Worm (Caenorhabditis elegans) whole organism, L1 larva: Measurements from ENCODE around the gene icap-1.

Experiments used
- C16A3.4 ChIP-seq: fragments of 150-350 bp; optimal IDR thresholded peaks from 2 replicates; lab custom pipeline; 2014; ENCODE audit warnings: missing biosample characterization, missing genetic modification characterization
- F16B12.6 ChIP-seq: fragments of 150-350 bp; optimal IDR thresholded peaks from 2 replicates; lab custom pipeline; 2014; ENCODE audit warnings: missing biosample characterization, missing genetic modification characterization
- Y116A8C.19 ChIP-seq: sonication (generic microtip); optimal IDR thresholded peaks from 2 replicates; lab custom pipeline; 2016; ENCODE audit warnings: missing compliant biosample characterization, missing genetic modification characterization, borderline replicate concordance
- alr-1 ChIP-seq: fragments of 200-800 bp; sonication (Bioruptor generic); optimal IDR thresholded peaks from 2 replicates; lab custom pipeline; 2018; ENCODE audit warnings: borderline replicate concordance, mild to moderate bottlenecking, missing genetic modification characterization, missing compliant biosample characterization
- ama-1 ChIP-seq: fragments of 150-350 bp; optimal IDR thresholded peaks from 2 replicates; lab custom pipeline; 2014
- ceh-8 ChIP-seq: fragments of 200-800 bp; sonication (Bioruptor generic); optimal IDR thresholded peaks from 2 replicates; lab custom pipeline; 2018; ENCODE audit warnings: mild to moderate bottlenecking, missing genetic modification characterization, moderate library complexity, missing compliant biosample characterization
- ceh-82 ChIP-seq, 3 experiments: fragments of 150-350 bp in 1 of 3; sonication (generic microtip) in 2 of 3; optimal IDR thresholded peaks; 2 replicates each; lab custom pipeline; 2014 to 2017; ENCODE audit warnings: missing biosample characterization in 3 of 3, missing genetic modification characterization in 3 of 3
- ceh-90 ChIP-seq: sonication (generic microtip); optimal IDR thresholded peaks from 2 replicates; lab custom pipeline; 2016; ENCODE audit warnings: missing genetic modification characterization, missing compliant biosample characterization
- dpl-1 ChIP-seq, 3 experiments: fragments of 150-350 bp in 2 of 3; sonication (generic microtip) in 1 of 3; optimal IDR thresholded peaks; 2 replicates each; lab custom pipeline; 2014 to 2017; ENCODE audit warnings: missing biosample characterization in 3 of 3, missing genetic modification characterization in 3 of 3, missing genetic modification reagents in 3 of 3
- efl-1 ChIP-seq, 4 experiments: fragments of 150-350 bp; optimal IDR thresholded peaks in 3 of 4; peaks in 1 of 4; 1 replicate in 1 of 4; 2 replicates in 3 of 4; lab custom pipeline; 2014; ENCODE audit warnings: missing biosample characterization in 2 of 4, missing genetic modification characterization in 2 of 4, missing genetic modification reagents in 2 of 4
- efl-3 ChIP-seq: fragments of 200-800 bp; sonication (Bioruptor generic); optimal IDR thresholded peaks from 2 replicates; lab custom pipeline; 2018; ENCODE audit warnings: mild to moderate bottlenecking, missing genetic modification characterization, missing compliant biosample characterization
- egl-13 ChIP-seq: sonication (generic microtip); optimal IDR thresholded peaks from 2 replicates; lab custom pipeline; 2016; ENCODE audit warnings: missing genotype, missing genetic modification reagents, missing genetic modification characterization, missing compliant biosample characterization
- egl-27 ChIP-seq, 2 experiments: fragments of 150-350 bp in 1 of 2; sonication (generic microtip); optimal IDR thresholded peaks; 3 replicates each; lab custom pipeline; 2017 to 2018; ENCODE audit warnings: missing biosample characterization in 2 of 2, missing genetic modification characterization in 2 of 2, missing genetic modification reagents in 2 of 2
- elt-2 ChIP-seq: sonication (generic microtip); optimal IDR thresholded peaks from 2 replicates; lab custom pipeline; 2016; ENCODE audit warnings: missing genetic modification characterization, mild to moderate bottlenecking, inconsistent platforms, missing compliant biosample characterization, missing genetic modification reagents
- ets-5 ChIP-seq: fragments of 200-800 bp; sonication (Bioruptor generic); IDR thresholded peaks from 2 replicates; pipeline ENCODE4 v1.3.6; 2022; ENCODE audit warnings: missing genetic modification characterization, missing compliant biosample characterization
- fkh-10 ChIP-seq: sonication (generic microtip); optimal IDR thresholded peaks from 2 replicates; lab custom pipeline; 2017; ENCODE audit warnings: missing biosample characterization, missing genetic modification reagents, missing genetic modification characterization
- fkh-4 ChIP-seq: sonication (generic microtip); optimal IDR thresholded peaks from 2 replicates; lab custom pipeline; 2016; ENCODE audit warnings: missing compliant biosample characterization, missing genetic modification characterization, borderline replicate concordance
- fkh-8 ChIP-seq: sonication (generic microtip); optimal IDR thresholded peaks from 2 replicates; lab custom pipeline; 2016; ENCODE audit warnings: mild to moderate bottlenecking, missing genetic modification characterization, missing compliant biosample characterization
- hlh-17 ChIP-seq: fragments of 200-800 bp; sonication (Bioruptor generic); optimal IDR thresholded peaks from 2 replicates; lab custom pipeline; 2018; ENCODE audit warnings: missing genetic modification characterization, mild to moderate bottlenecking, missing compliant biosample characterization, moderate library complexity, borderline replicate concordance
- irx-1 ChIP-seq: sonication (generic microtip); optimal IDR thresholded peaks from 2 replicates; lab custom pipeline; 2016; ENCODE audit warnings: missing genetic modification characterization, missing compliant biosample characterization
- jun-1 ChIP-seq: fragments of 150-350 bp; optimal IDR thresholded peaks from 2 replicates; lab custom pipeline; 2014; ENCODE audit warnings: missing biosample characterization, missing genetic modification reagents, missing genetic modification characterization
- lin-13 ChIP-seq: fragments of 150-350 bp; optimal IDR thresholded peaks from 2 replicates; lab custom pipeline; 2014; ENCODE audit warnings: missing biosample characterization, missing genetic modification reagents, missing genetic modification characterization
- lin-15B ChIP-seq: fragments of 150-350 bp; sonication (generic microtip); optimal IDR thresholded peaks from 3 replicates; lab custom pipeline; 2014; ENCODE audit warnings: missing biosample characterization, missing genetic modification characterization
- lin-35 ChIP-seq, 2 experiments: fragments of 150-350 bp; optimal IDR thresholded peaks; 2 replicates each; lab custom pipeline; 2014; ENCODE audit warnings: missing biosample characterization in 2 of 2, missing genetic modification characterization in 2 of 2, missing genetic modification reagents in 2 of 2
- lir-3 ChIP-seq: sonication (generic microtip); optimal IDR thresholded peaks from 2 replicates; lab custom pipeline; 2016; ENCODE audit warnings: mild to moderate bottlenecking, missing genetic modification characterization, moderate library complexity, missing compliant biosample characterization; ENCODE audit not compliant: poor library complexity
- mab-9 ChIP-seq: fragments of 200-800 bp; sonication (Bioruptor generic); IDR thresholded peaks from 2 replicates; pipeline ENCODE4 v1.3.6; 2022; ENCODE audit warnings: missing genetic modification reagents, missing genetic modification characterization, missing compliant biosample characterization
- nhr-12 ChIP-seq: sonication (generic microtip); optimal IDR thresholded peaks from 2 replicates; lab custom pipeline; 2017; ENCODE audit warnings: missing biosample characterization, missing genetic modification characterization
- nhr-20 ChIP-seq: sonication (generic microtip); optimal IDR thresholded peaks from 2 replicates; lab custom pipeline; 2016; ENCODE audit warnings: mild to moderate bottlenecking, missing genetic modification characterization, missing compliant biosample characterization
- nhr-47 ChIP-seq: sonication (generic microtip); optimal IDR thresholded peaks from 2 replicates; lab custom pipeline; 2016; ENCODE audit warnings: mild to moderate bottlenecking, missing genetic modification characterization, moderate library complexity, missing compliant biosample characterization
- nhr-71 ChIP-seq: sonication (generic microtip); optimal IDR thresholded peaks from 2 replicates; lab custom pipeline; 2016; ENCODE audit warnings: mild to moderate bottlenecking, missing genetic modification characterization, moderate library complexity, missing compliant biosample characterization
- nhr-76 ChIP-seq: sonication (generic microtip); optimal IDR thresholded peaks from 2 replicates; lab custom pipeline; 2017; ENCODE audit warnings: missing biosample characterization, missing genetic modification characterization
- nhr-84 ChIP-seq: sonication (generic microtip); optimal IDR thresholded peaks from 2 replicates; lab custom pipeline; 2017; ENCODE audit warnings: missing biosample characterization, missing genetic modification characterization
- nhr-85 ChIP-seq: sonication (generic microtip); peaks from one replicate; lab custom pipeline; 2016; ENCODE audit warnings: missing genetic modification characterization, inconsistent platforms, missing compliant biosample characterization
- nhr-90 ChIP-seq: sonication (generic microtip); optimal IDR thresholded peaks from 2 replicates; lab custom pipeline; 2016; ENCODE audit warnings: mild to moderate bottlenecking, missing genetic modification characterization, missing compliant biosample characterization; ENCODE audit not compliant: poor library complexity
- pqm-1 ChIP-seq: sonication (generic microtip); optimal IDR thresholded peaks from 3 replicates; lab custom pipeline; 2017; ENCODE audit warnings: missing biosample characterization, missing genetic modification characterization
- rnt-1 ChIP-seq: sonication (generic microtip); optimal IDR thresholded peaks from 2 replicates; lab custom pipeline; 2016; ENCODE audit warnings: mild to moderate bottlenecking, missing genetic modification characterization, moderate library complexity, missing compliant biosample characterization
- sox-4 ChIP-seq: sonication (generic microtip); optimal IDR thresholded peaks from 2 replicates; lab custom pipeline; 2016; ENCODE audit warnings: missing genetic modification characterization, missing compliant biosample characterization
- sptf-1 ChIP-seq: fragments of 150-350 bp; optimal IDR thresholded peaks from 2 replicates; lab custom pipeline; 2014; ENCODE audit warnings: missing biosample characterization, missing genetic modification characterization
- tbx-2 ChIP-seq: sonication (generic microtip); optimal IDR thresholded peaks from 2 replicates; lab custom pipeline; 2016; ENCODE audit warnings: missing genetic modification characterization, missing compliant biosample characterization
- unc-86 ChIP-seq: sonication (generic microtip); optimal IDR thresholded peaks from 2 replicates; lab custom pipeline; 2016; ENCODE audit warnings: missing genetic modification characterization, missing compliant biosample characterization
- unc-98 ChIP-seq: fragments of 200-800 bp; sonication (Bioruptor generic); IDR thresholded peaks from 2 replicates; pipeline ENCODE4 v1.3.6; 2022; ENCODE audit warnings: missing genetic modification characterization, missing compliant biosample characterization
- vab-15 ChIP-seq: sonication (generic microtip); optimal IDR thresholded peaks from 2 replicates; lab custom pipeline; 2017; ENCODE audit warnings: missing genotype, mild to moderate bottlenecking, missing genetic modification characterization, missing compliant biosample characterization
- zag-1 ChIP-seq: fragments of 150-350 bp; optimal IDR thresholded peaks from 2 replicates; lab custom pipeline; 2014; ENCODE audit warnings: missing biosample characterization, missing genetic modification characterization
- ztf-4 ChIP-seq: fragments of 150-350 bp; optimal IDR thresholded peaks from 2 replicates; lab custom pipeline; 2014; ENCODE audit warnings: missing biosample characterization, missing genetic modification characterization

icap-1 gene

ce11 chrIV:13788652-13789051 is 1.9 kb upstream of the icap-1 start, which contains the start of the genes sas-6 and Y45F10D.7 (continued):
- TF ChIP-seq efl-1 (optimal IDR thresholded peaks at IDR 0.05; lab: Kevin White, UChicago), result peak; percentile 62 to 95
- TF ChIP-seq efl-1 (GFP tag; optimal IDR thresholded peaks at IDR 0.05 in 1 of 2; lab: Kevin White, UChicago), result peak; percentile 94 to 99
- TF ChIP-seq irx-1, result peak; percentile 4
- peak; percentile 81 for TF ChIP-seq C16A3.4 (tag; lab: Kevin White, UChicago)
- TF ChIP-seq fkh-4 (tag; lab: Kevin White, UChicago), result no peak
- TF ChIP-seq fkh-8 (tag; lab: Kevin White, UChicago), result peak; percentile 51
- no peak for TF ChIP-seq sox-4 (tag; lab: Kevin White, UChicago)
- TF ChIP-seq unc-86, result peak; percentile 9
- TF ChIP-seq dpl-1 (GFP tag; optimal IDR thresholded peaks at IDR 0.05; lab: Kevin White, UChicago), result peak; percentile 91 to 95 (median 94)
- peak; percentile 71 for TF ChIP-seq nhr-47
- no peak for TF ChIP-seq egl-27 (tag; optimal IDR thresholded peaks at IDR 0.05; lab: Kevin White, UChicago)
- TF ChIP-seq lin-15B, result peak; percentile 71
- TF ChIP-seq nhr-85 (tag; lab: Kevin White, UChicago), result no peak
- no peak for TF ChIP-seq sptf-1 (tag; lab: Kevin White, UChicago)
- no peak for TF ChIP-seq efl-3 (GFP tag; lab: Kevin White, UChicago)
- peak; percentile 44 for TF ChIP-seq nhr-20 (tag; lab: Kevin White, UChicago)
- TF ChIP-seq fkh-10, result peak; percentile 14
- peak; percentile 69 for TF ChIP-seq nhr-71 (tag; lab: Kevin White, UChicago)
- TF ChIP-seq hlh-17 (GFP tag; lab: Kevin White, UChicago), result no peak
- no peak for TF ChIP-seq ceh-8 (GFP tag; lab: Kevin White, UChicago)
- no peak for TF ChIP-seq vab-15 (tag; lab: Kevin White, UChicago)
- peak; percentile 59 for TF ChIP-seq lin-13 (GFP tag; lab: Kevin White, UChicago)
- no peak for TF ChIP-seq ama-1 (lab: Kevin White, UChicago)
- no peak for TF ChIP-seq mab-9 (GFP tag; lab: Robert Waterston, UW)
- no peak for TF ChIP-seq lir-3 (tag; lab: Kevin White, UChicago)
- no peak for TF ChIP-seq unc-98 (GFP tag; lab: Robert Waterston, UW)
- no peak for TF ChIP-seq ztf-4 (tag; lab: Kevin White, UChicago)
- TF ChIP-seq jun-1 (tag; lab: Kevin White, UChicago), result no peak
- no peak for TF ChIP-seq ceh-90
- TF ChIP-seq rnt-1, result peak; percentile 69
- TF ChIP-seq egl-13 (tag; lab: Kevin White, UChicago), result no peak
- TF ChIP-seq F16B12.6 (tag; lab: Kevin White, UChicago), result peak; percentile 97
- no peak for TF ChIP-seq nhr-84 (tag; lab: Kevin White, UChicago)
- no peak for TF ChIP-seq nhr-76 (tag; lab: Kevin White, UChicago)
- TF ChIP-seq pqm-1 (tag; lab: Kevin White, UChicago), result no peak
- TF ChIP-seq ets-5 (GFP tag; lab: Robert Waterston, UW), result no peak
- peak; percentile 12 to 83 (median 28) for TF ChIP-seq ceh-82 (tag; optimal IDR thresholded peaks at IDR 0.05; lab: Kevin White, UChicago)
- no peak for TF ChIP-seq alr-1 (tag; lab: Kevin White, UChicago)

- TF ChIP-seq zag-1 (tag; lab: Kevin White, UChicago) (no peak), nhr-20 (tag; lab: Kevin White, UChicago) (no peak), lin-15B (no peak)
Observed at ce11 chrIV:13785545-13785944, 1.2 kb downstream of the icap-1 start, which contains the start of gene lact-9. TSS of gene lact-9 (minus strand) at chrIV:13785645.

DNA sequence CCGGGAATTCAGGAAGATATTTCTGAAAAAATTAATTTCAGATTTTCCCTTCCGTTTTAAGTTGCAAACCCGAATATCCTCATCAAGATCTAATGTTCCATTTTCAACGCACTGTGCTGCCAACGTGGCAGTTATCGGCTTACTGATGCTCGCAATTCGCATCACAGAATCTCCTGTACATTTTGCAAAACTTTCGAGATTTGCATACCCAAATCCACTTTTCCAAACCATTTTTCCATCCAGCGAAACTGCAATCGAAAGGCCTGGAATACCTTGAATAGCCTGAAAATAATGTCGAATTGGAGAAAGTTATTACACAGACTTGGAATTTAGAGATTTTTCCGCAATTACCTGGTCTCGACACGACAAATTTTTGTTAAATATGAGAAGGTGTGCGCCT is 2.0 kb downstream of the icap-1 start:
- TF ChIP-seq lin-35 (GFP tag; optimal IDR thresholded peaks at IDR 0.05; lab: Kevin White, UChicago) (peak in 1 of 2 experiments; percentile 1), elt-2 (tag; lab: Kevin White, UChicago) (peak; percentile 10), nhr-12 (tag; lab: Kevin White, UChicago) (no peak), Y116A8C.19 (tag; lab: Kevin White, UChicago) (no peak), nhr-90 (peak; percentile 9), nhr-84 (tag; lab: Kevin White, UChicago) (no peak), nhr-85 (tag; lab: Kevin White, UChicago) (peak; percentile 57), tbx-2 (tag; lab: Kevin White, UChicago) (no peak), dpl-1 (GFP tag; optimal IDR thresholded peaks at IDR 0.05; lab: Kevin White, UChicago) (no peak)
